Fruit fly (Drosophila melanogaster) whole organism, embryonic: ENCODE data around the gene PNKP.

Source experiments
- CG10267 ChIP-seq: fragments of 200-800 bp; sonication (Bioruptor generic); optimal IDR thresholded peaks from 2 replicates; lab custom pipeline; 2018; ENCODE audit warnings: missing biosample characterization, mild to moderate bottlenecking, missing genetic modification characterization, moderate library complexity
- CG10274 ChIP-seq: fragments of 200-800 bp; sonication (Bioruptor generic); optimal IDR thresholded peaks from 3 replicates; lab custom pipeline; 2017; ENCODE audit warnings: missing biosample characterization, mild to moderate bottlenecking, missing genetic modification characterization
- CG10543 ChIP-seq: fragments of 200-800 bp; sonication (Bioruptor generic); optimal IDR thresholded peaks from 3 replicates; lab custom pipeline; 2017; ENCODE audit warnings: missing biosample characterization, mild to moderate bottlenecking, missing genetic modification characterization, moderate library complexity
- CG11093 ChIP-seq: fragments of 200-800 bp; sonication (Bioruptor generic); IDR thresholded peaks from 3 replicates; pipeline ENCODE4 v1.3.6; 2022; ENCODE audit warnings: missing biosample characterization, missing genetic modification characterization
- CG11695 ChIP-seq: fragments of 200-800 bp; sonication (Bioruptor generic); IDR thresholded peaks from 3 replicates; pipeline ENCODE4 v1.3.6; 2022; ENCODE audit warnings: missing biosample characterization, missing genetic modification characterization
- CG12071 ChIP-seq: fragments of 200-800 bp; sonication (Bioruptor generic); optimal IDR thresholded peaks from 3 replicates; lab custom pipeline; 2018; ENCODE audit warnings: missing biosample characterization, mild to moderate bottlenecking, missing genetic modification characterization
- CG14014 ChIP-seq: fragments of 200-800 bp; sonication (Bioruptor generic); IDR thresholded peaks from 2 replicates; pipeline ENCODE4 v1.3.6; 2022; ENCODE audit warnings: missing biosample characterization, missing genetic modification characterization
- CG14667 ChIP-seq: fragments of 200-800 bp; sonication (Bioruptor generic); IDR thresholded peaks from 2 replicates; pipeline ENCODE4 v1.3.6; 2022; ENCODE audit warnings: missing biosample characterization, missing genetic modification characterization
- CG15011 ChIP-seq: fragments of 200-800 bp; sonication (Bioruptor generic); optimal IDR thresholded peaks from 3 replicates; lab custom pipeline; 2018; ENCODE audit warnings: missing biosample characterization, mild to moderate bottlenecking, missing genetic modification characterization
- CG15073 ChIP-seq: fragments of 200-800 bp; sonication (Bioruptor generic); optimal IDR thresholded peaks from 2 replicates; lab custom pipeline; 2016; ENCODE audit warnings: missing biosample characterization, missing genetic modification characterization
- CG1602 ChIP-seq: fragments of 200-800 bp; sonication (Bioruptor generic); optimal IDR thresholded peaks from 3 replicates; lab custom pipeline; 2016; ENCODE audit warnings: missing biosample characterization, missing genetic modification characterization
- CG18262 ChIP-seq: fragments of 200-800 bp; optimal IDR thresholded peaks from 3 replicates; lab custom pipeline; 2019; ENCODE audit warnings: missing biosample characterization, mild to moderate bottlenecking, missing genetic modification characterization, moderate library complexity
- CG18476 ChIP-seq: fragments of 200-800 bp; sonication (Bioruptor generic); optimal IDR thresholded peaks from 2 replicates; lab custom pipeline; 2016; ENCODE audit warnings: missing biosample characterization, mild to moderate bottlenecking, missing genetic modification characterization
- CG2889 ChIP-seq: fragments of 200-800 bp; sonication (Bioruptor generic); IDR thresholded peaks from 3 replicates; pipeline ENCODE4 v1.3.6; 2022; ENCODE audit warnings: missing biosample characterization, missing genetic modification characterization
- CG30431 ChIP-seq: fragments of 200-800 bp; sonication (Bioruptor generic); optimal IDR thresholded peaks from 2 replicates; lab custom pipeline; 2017; ENCODE audit warnings: missing biosample characterization, missing genetic modification characterization
- CG31441 ChIP-seq: fragments of 200-800 bp; sonication (Bioruptor generic); IDR thresholded peaks from 2 replicates; pipeline ENCODE4 v1.3.6; 2022; ENCODE audit warnings: missing biosample characterization, missing genetic modification characterization
- CG3407 ChIP-seq: fragments of 200-800 bp; sonication (Bioruptor generic); optimal IDR thresholded peaks from 2 replicates; lab custom pipeline; 2018; ENCODE audit warnings: missing biosample characterization, mild to moderate bottlenecking, missing genetic modification characterization
- CG7987 ChIP-seq: fragments of 200-800 bp; sonication (Bioruptor generic); optimal IDR thresholded peaks from 2 replicates; lab custom pipeline; 2018; ENCODE audit warnings: missing biosample characterization, mild to moderate bottlenecking, missing genetic modification characterization, moderate library complexity
- CG8478 ChIP-seq: fragments of >200 bp; optimal IDR thresholded peaks from 2 replicates; lab custom pipeline; 2018
- CHES-1-like ChIP-seq: fragments of 200-800 bp; sonication (Bioruptor generic); optimal IDR thresholded peaks from 2 replicates; lab custom pipeline; 2016; ENCODE audit warnings: missing biosample characterization, missing genetic modification characterization
- Dip2 ChIP-seq: fragments of 200-800 bp; sonication (Bioruptor generic); IDR thresholded peaks from 2 replicates; pipeline ENCODE4 v1.3.6; 2022; ENCODE audit warnings: missing biosample characterization, missing genetic modification characterization
- Doc3 ChIP-seq: fragments of 200-800 bp; sonication (Bioruptor generic); IDR thresholded peaks from 3 replicates; pipeline ENCODE4 v1.3.6; 2022; ENCODE audit warnings: missing biosample characterization, missing genetic modification characterization; ENCODE audit not compliant: partially characterized antibody
- Dref ChIP-seq: fragments of 200-800 bp; sonication (Bioruptor generic); IDR thresholded peaks from 2 replicates; pipeline ENCODE4 v1.3.6; 2022; ENCODE audit warnings: missing biosample characterization, missing genetic modification characterization
- HmgD ChIP-seq: fragments of 200-800 bp; sonication (Bioruptor generic); optimal IDR thresholded peaks from 3 replicates; lab custom pipeline; 2016; ENCODE audit warnings: missing biosample characterization, missing genetic modification characterization
- Hr39 ChIP-seq: fragments of >200 bp; optimal IDR thresholded peaks from 2 replicates; lab custom pipeline; 2017
- Kr ChIP-seq: fragments of 200-800 bp; sonication (Bioruptor generic); optimal IDR thresholded peaks from 2 replicates; lab custom pipeline; 2017; ENCODE audit warnings: missing biosample characterization, mild to moderate bottlenecking, missing genetic modification characterization
- MTF-1 ChIP-seq: fragments of 200-800 bp; sonication (Bioruptor generic); optimal IDR thresholded peaks from 2 replicates; lab custom pipeline; 2018; ENCODE audit warnings: missing biosample characterization, mild to moderate bottlenecking, missing genetic modification characterization, borderline replicate concordance
- Meics ChIP-seq: fragments of 200-800 bp; sonication (Bioruptor generic); optimal IDR thresholded peaks from 2 replicates; lab custom pipeline; 2017; ENCODE audit warnings: missing biosample characterization, mild to moderate bottlenecking, missing genetic modification characterization
- Myb ChIP-seq: fragments of 200-800 bp; sonication (Bioruptor generic); optimal IDR thresholded peaks from 2 replicates; lab custom pipeline; 2016; ENCODE audit warnings: missing biosample characterization, missing genetic modification characterization
- NC2β ChIP-seq: fragments of 200-800 bp; sonication (Bioruptor generic); optimal IDR thresholded peaks from 2 replicates; lab custom pipeline; 2016; ENCODE audit warnings: missing biosample characterization, missing genetic modification characterization
- Nf-YA ChIP-seq: fragments of 200-800 bp; sonication (Bioruptor generic); IDR thresholded peaks from 2 replicates; pipeline ENCODE4 v1.3.6; 2022; ENCODE audit warnings: missing biosample characterization, missing genetic modification characterization
- al ChIP-seq: fragments of 200-800 bp; sonication (Bioruptor generic); IDR thresholded peaks from 2 replicates; pipeline ENCODE4 v1.3.6; 2022; ENCODE audit warnings: missing biosample characterization, missing genetic modification characterization
- ase ChIP-seq: fragments of 200-800 bp; sonication (Bioruptor generic); IDR thresholded peaks from 3 replicates; pipeline ENCODE4 v1.3.6; 2022; ENCODE audit warnings: missing biosample characterization, missing genetic modification characterization
- cato ChIP-seq: fragments of 200-800 bp; sonication (Bioruptor generic); optimal IDR thresholded peaks from 2 replicates; lab custom pipeline; 2016; ENCODE audit warnings: missing biosample characterization, missing genetic modification characterization, borderline replicate concordance
- chif ChIP-seq, 2 experiments: fragments of 200-800 bp; sonication (Bioruptor generic); optimal IDR thresholded peaks; 3 replicates each; lab custom pipeline; 2016; ENCODE audit warnings: missing biosample characterization in 2 of 2, missing genetic modification characterization in 2 of 2
- ci ChIP-seq: fragments of 200-800 bp; sonication (Bioruptor generic); IDR thresholded peaks from 3 replicates; pipeline ENCODE4 v1.3.6; 2022; ENCODE audit warnings: missing biosample characterization, missing genetic modification characterization
- dati ChIP-seq: fragments of 200-800 bp; sonication (Bioruptor generic); IDR thresholded peaks from 2 replicates; pipeline ENCODE4 v1.3.6; 2022; ENCODE audit warnings: missing biosample characterization, missing genetic modification characterization
- dpn ChIP-seq, 2 experiments: fragments of 200-800 bp; sonication (Bioruptor generic); optimal IDR thresholded peaks; 3 replicates each; lab custom pipeline; 2016; ENCODE audit warnings: missing biosample characterization in 2 of 2, missing genetic modification characterization in 2 of 2
- ems ChIP-seq: fragments of 200-800 bp; sonication (Bioruptor generic); optimal IDR thresholded peaks from 3 replicates; lab custom pipeline; 2016; ENCODE audit warnings: missing biosample characterization, missing genetic modification characterization
- ewg ChIP-seq: fragments of 200-800 bp; sonication (Bioruptor generic); optimal IDR thresholded peaks from 3 replicates; lab custom pipeline; 2017; ENCODE audit warnings: mild to moderate bottlenecking, missing biosample characterization, missing genetic modification reagents, missing genetic modification characterization
- ftz-f1 ChIP-seq: fragments of 200-800 bp; sonication (Bioruptor generic); optimal IDR thresholded peaks from 2 replicates; lab custom pipeline; 2016; ENCODE audit warnings: missing biosample characterization, missing genetic modification characterization
- jumu ChIP-seq: fragments of 200-800 bp; sonication (Bioruptor generic); optimal IDR thresholded peaks from 3 replicates; lab custom pipeline; 2016; ENCODE audit warnings: missing biosample characterization, missing genetic modification characterization
- kah ChIP-seq: fragments of 200-800 bp; sonication (Bioruptor generic); optimal IDR thresholded peaks from 2 replicates; lab custom pipeline; 2018; ENCODE audit warnings: missing biosample characterization, mild to moderate bottlenecking, missing genetic modification characterization
- luna ChIP-seq: fragments of 200-800 bp; sonication (Bioruptor generic); optimal IDR thresholded peaks from 2 replicates; lab custom pipeline; 2016; ENCODE audit warnings: missing biosample characterization, missing genetic modification characterization
- nau ChIP-seq: fragments of 200-800 bp; sonication (Bioruptor generic); optimal IDR thresholded peaks from 3 replicates; lab custom pipeline; 2017; ENCODE audit warnings: missing biosample characterization, mild to moderate bottlenecking, missing genetic modification characterization, missing genetic modification reagents
- nmo ChIP-seq: fragments of 200-800 bp; sonication (Bioruptor generic); optimal IDR thresholded peaks from 2 replicates; lab custom pipeline; 2018; ENCODE audit warnings: missing biosample characterization, mild to moderate bottlenecking, missing genetic modification characterization, moderate library complexity
- pan ChIP-seq, 4 experiments: fragments of >200 bp in 3 of 4; fragments of 200-800 bp in 1 of 4; sonication (Bioruptor generic) in 1 of 4; optimal IDR thresholded peaks in 3 of 4; IDR thresholded peaks in 1 of 4; 2 replicates each; pipeline versions ENCODE4 v1.3.6 to Lab custom; 2017 to 2022; ENCODE audit warnings: missing biosample characterization in 2 of 4, missing genetic modification characterization in 2 of 4, mixed read lengths in 1 of 4
- prd ChIP-seq, 3 experiments: fragments of >200 bp in 2 of 3; fragments of 200-800 bp in 1 of 3; sonication (Bioruptor generic) in 1 of 3; optimal IDR thresholded peaks in 2 of 3; IDR thresholded peaks in 1 of 3; 2 replicates in 2 of 3; 3 replicates in 1 of 3; pipeline versions ENCODE4 v1.3.6 to Lab custom; 2017 to 2022; ENCODE audit warnings: missing biosample characterization in 1 of 3, missing genetic modification characterization in 1 of 3
- row ChIP-seq: fragments of 200-800 bp; sonication (Bioruptor generic); IDR thresholded peaks from 3 replicates; pipeline ENCODE4 v1.3.6; 2022; ENCODE audit warnings: missing biosample characterization, missing genetic modification characterization
- schlank ChIP-seq: fragments of 200-800 bp; sonication (Bioruptor generic); optimal IDR thresholded peaks from 2 replicates; lab custom pipeline; 2018; ENCODE audit warnings: missing biosample characterization, mild to moderate bottlenecking, missing genetic modification characterization
- shn ChIP-seq: fragments of 200-800 bp; sonication (Bioruptor generic); optimal IDR thresholded peaks from 3 replicates; lab custom pipeline; 2016; ENCODE audit warnings: missing biosample characterization, missing genetic modification characterization

Gene PNKP

DNA sequence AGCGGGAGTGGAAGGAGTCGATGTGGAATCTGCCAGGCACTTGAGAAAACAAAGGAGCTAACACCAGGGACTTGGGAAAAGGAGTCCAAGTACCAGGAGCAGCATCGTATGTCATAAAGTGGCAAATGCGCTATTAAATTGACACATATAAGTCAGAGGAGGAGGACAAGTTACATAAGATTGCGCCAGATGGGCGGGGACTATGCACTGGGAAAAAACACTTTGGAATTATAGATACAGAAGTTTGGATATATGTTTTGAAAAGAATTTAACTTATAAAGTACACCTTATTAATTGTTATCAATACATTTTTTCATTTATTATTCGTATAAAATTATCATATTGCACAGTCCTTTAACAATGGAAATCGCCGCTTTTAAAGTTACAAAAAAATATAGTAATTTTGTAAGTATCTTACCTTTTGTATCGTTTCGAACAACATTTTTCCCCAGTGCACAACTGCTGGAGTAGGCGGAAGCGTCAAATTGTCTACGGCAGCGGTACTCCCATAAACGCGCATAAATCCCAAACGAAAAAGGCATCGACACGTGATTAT is 7.2 kb downstream of the PNKP start (continued):
- TF ChIP-seq CG3407 (no peak), kah (GFP tag; lab: Kevin White, UChicago) (no peak), Nf-YA (GFP tag; lab: Robert Waterston, UW) (no peak), ewg (GFP tag; lab: Kevin White, UChicago) (no peak), ci (GFP tag; lab: Robert Waterston, UW) (no peak), CG2889 (GFP tag; lab: Robert Waterston, UW) (no peak), CG18262 (tag; lab: Kevin White, UChicago) (peak; percentile 51), jumu (GFP tag; lab: Kevin White, UChicago) (no peak), ftz-f1 (GFP tag; lab: Kevin White, UChicago) (no peak), Myb (GFP tag; lab: Kevin White, UChicago) (no peak), CG10543 (no peak), CG10274 (GFP tag; lab: Kevin White, UChicago) (no peak), shn (no peak), prd (optimal IDR thresholded peaks at IDR 0.05; lab: Kevin White, UChicago) (no peak), prd (GFP tag; IDR thresholded peaks at IDR 0.05; lab: Robert Waterston, UW) (0 out of 3 replicates have a peak, but pooled peaks have one; percentile 19), CG31441 (GFP tag; lab: Robert Waterston, UW) (0 out of 2 replicates have a peak, but pooled peaks have one; percentile 26), CG1602 (GFP tag; lab: Kevin White, UChicago) (no peak), CG8478 (lab: Kevin White, UChicago) (no peak), al (no peak), CG12071 (GFP tag; lab: Kevin White, UChicago) (no peak), NC2β (GFP tag; lab: Kevin White, UChicago) (no peak), CG15073 (GFP tag; lab: Kevin White, UChicago) (no peak), CHES-1-like (GFP tag; lab: Kevin White, UChicago) (no peak), dpn (GFP tag; optimal IDR thresholded peaks at IDR 0.05; lab: Kevin White, UChicago) (no peak), Dip2 (no peak), CG14667 (GFP tag; lab: Robert Waterston, UW) (no peak), MTF-1 (GFP tag; lab: Kevin White, UChicago) (no peak), HmgD (GFP tag; lab: Kevin White, UChicago) (no peak), luna (no peak), CG10267 (tag; lab: Kevin White, UChicago) (peak; percentile 45), cato (GFP tag; lab: Kevin White, UChicago) (no peak), schlank (no peak), CG11093 (GFP tag; lab: Robert Waterston, UW) (no peak), CG11695 (GFP tag; lab: Robert Waterston, UW) (no peak), Kr (GFP tag; lab: Kevin White, UChicago) (peak; percentile 39), nau (GFP tag; lab: Kevin White, UChicago) (no peak), CG18476 (GFP tag; lab: Kevin White, UChicago) (no peak), dati (no peak), nmo (GFP tag; lab: Kevin White, UChicago) (peak; percentile 41), ems (no peak), row (GFP tag; lab: Robert Waterston, UW) (peak; percentile 30; the same call in 1 of the 3 replicates), CG14014 (no peak), pan (optimal IDR thresholded peaks at IDR 0.05; lab: Kevin White, UChicago) (no peak), pan (GFP tag; optimal IDR thresholded peaks at IDR 0.05 in 1 of 2, IDR thresholded peaks at IDR 0.05 in 1 of 2) (no peak), CG7987 (GFP tag; lab: Kevin White, UChicago) (no peak), CG30431 (GFP tag; lab: Kevin White, UChicago) (no peak), Hr39 (lab: Kevin White, UChicago) (no peak), Meics (GFP tag; lab: Kevin White, UChicago) (no peak), CG15011 (no peak), ase (no peak), Dref (GFP tag; lab: Robert Waterston, UW) (no peak), Doc3 (GFP tag; lab: Robert Waterston, UW) (no peak), chif (GFP tag; optimal IDR thresholded peaks at IDR 0.05; lab: Kevin White, UChicago) (no peak)
